Fruit fly (Drosophila melanogaster) whole organism, embryonic: ENCODE data around the gene Smvt.

ENCODE experiments used
- CG10543 ChIP-seq: fragments of 200-800 bp; sonication (Bioruptor generic); optimal IDR thresholded peaks from 3 replicates; lab custom pipeline; 2017; ENCODE audit warnings: missing biosample characterization, mild to moderate bottlenecking, missing genetic modification characterization, moderate library complexity
- CG12659 ChIP-seq: fragments of 200-800 bp; sonication (Bioruptor generic); optimal IDR thresholded peaks from 3 replicates; lab custom pipeline; 2017; ENCODE audit warnings: mild to moderate bottlenecking, missing biosample characterization, missing genetic modification reagents, missing genetic modification characterization
- CG12942 ChIP-seq: fragments of 200-800 bp; sonication (Bioruptor generic); optimal IDR thresholded peaks from 3 replicates; lab custom pipeline; 2016; ENCODE audit warnings: missing biosample characterization, missing genetic modification characterization
- CG14050 ChIP-seq: fragments of 200-800 bp; sonication (Bioruptor generic); IDR thresholded peaks from 3 replicates; pipeline ENCODE4 v1.3.6; 2022; ENCODE audit warnings: missing biosample characterization, missing genetic modification characterization
- CG14441 ChIP-seq: fragments of 200-800 bp; sonication (Bioruptor generic); IDR thresholded peaks from 2 replicates; pipeline ENCODE4 v1.3.6; 2022; ENCODE audit warnings: missing biosample characterization, missing genetic modification characterization
- CG14667 ChIP-seq: fragments of 200-800 bp; sonication (Bioruptor generic); IDR thresholded peaks from 2 replicates; pipeline ENCODE4 v1.3.6; 2022; ENCODE audit warnings: missing biosample characterization, missing genetic modification characterization
- CG1603 ChIP-seq: fragments of 200-800 bp; sonication (Bioruptor generic); optimal IDR thresholded peaks from 2 replicates; lab custom pipeline; 2019; ENCODE audit warnings: missing biosample characterization, mild to moderate bottlenecking, missing genetic modification characterization, moderate library complexity
- CG17568 ChIP-seq: fragments of 200-800 bp; sonication (Bioruptor generic); optimal IDR thresholded peaks from 2 replicates; lab custom pipeline; 2018; ENCODE audit warnings: missing biosample characterization, mild to moderate bottlenecking, missing genetic modification characterization, moderate library complexity
- CG2199 ChIP-seq: fragments of 200-800 bp; sonication (Bioruptor generic); IDR thresholded peaks from 3 replicates; pipeline ENCODE4 v1.3.6; 2022; ENCODE audit warnings: missing biosample characterization, missing genetic modification characterization
- CG30431 ChIP-seq: fragments of 200-800 bp; sonication (Bioruptor generic); optimal IDR thresholded peaks from 2 replicates; lab custom pipeline; 2017; ENCODE audit warnings: missing biosample characterization, missing genetic modification characterization
- CG32532 ChIP-seq: fragments of 200-800 bp; sonication (Bioruptor generic); IDR thresholded peaks from 2 replicates; pipeline ENCODE4 v1.3.6; 2022; ENCODE audit warnings: missing biosample characterization, missing genetic modification characterization
- CG32767 ChIP-seq: fragments of 200-800 bp; sonication (Bioruptor generic); IDR thresholded peaks from 2 replicates; pipeline ENCODE4 v1.3.6; 2022; ENCODE audit warnings: missing biosample characterization, missing genetic modification characterization
- CG32772 ChIP-seq: fragments of 200-800 bp; sonication (Bioruptor generic); IDR thresholded peaks from 2 replicates; pipeline ENCODE4 v1.3.6; 2022; ENCODE audit warnings: missing biosample characterization, missing genetic modification characterization
- CG34422 ChIP-seq: fragments of 200-800 bp; sonication (Bioruptor generic); IDR thresholded peaks from 3 replicates; pipeline ENCODE4 v1.3.6; 2022; ENCODE audit warnings: missing biosample characterization, missing genetic modification characterization
- CG3995 ChIP-seq: fragments of 200-800 bp; sonication (Bioruptor generic); optimal IDR thresholded peaks from 3 replicates; lab custom pipeline; 2016; ENCODE audit warnings: missing biosample characterization, missing genetic modification characterization
- CG4360 ChIP-seq: fragments of 200-800 bp; sonication (Bioruptor generic); IDR thresholded peaks from 2 replicates; pipeline ENCODE4 v1.3.6; 2022; ENCODE audit warnings: missing biosample characterization, missing genetic modification characterization
- CG5180 ChIP-seq: fragments of 200-800 bp; sonication (Bioruptor generic); optimal IDR thresholded peaks from 3 replicates; lab custom pipeline; 2017; ENCODE audit warnings: missing biosample characterization, missing genetic modification characterization, mild to moderate bottlenecking, moderate library complexity, missing genetic modification reagents
- CG6654 ChIP-seq: fragments of 200-800 bp; sonication (Bioruptor generic); optimal IDR thresholded peaks from 2 replicates; lab custom pipeline; 2017; ENCODE audit warnings: missing biosample characterization, mild to moderate bottlenecking, missing genetic modification characterization
- CG6765 ChIP-seq: fragments of 200-800 bp; sonication (Bioruptor generic); optimal IDR thresholded peaks from 3 replicates; lab custom pipeline; 2017; ENCODE audit warnings: missing biosample characterization, mild to moderate bottlenecking, missing genetic modification characterization
- GATAe ChIP-seq: fragments of 200-800 bp; sonication (Bioruptor generic); conservative IDR thresholded peaks from 2 replicates; pipeline ENCODE4 v1.3.6; 2022; ENCODE audit warnings: missing biosample characterization, missing genetic modification characterization
- Hey ChIP-seq: fragments of 200-800 bp; sonication (Bioruptor generic); optimal IDR thresholded peaks from 3 replicates; lab custom pipeline; 2018; ENCODE audit warnings: missing biosample characterization, mild to moderate bottlenecking, missing genetic modification characterization
- Max ChIP-seq: fragments of 200-800 bp; sonication (Bioruptor generic); optimal IDR thresholded peaks from 2 replicates; lab custom pipeline; 2016; ENCODE audit warnings: missing biosample characterization, mild to moderate bottlenecking, missing genetic modification characterization
- Med ChIP-seq: fragments of 200-800 bp; sonication (Bioruptor generic); peaks from one replicate; lab custom pipeline; 2016; ENCODE audit warnings: missing biosample characterization, missing genetic modification characterization, mild to moderate bottlenecking, inconsistent platforms, moderate library complexity
- Nf-YA ChIP-seq: fragments of 200-800 bp; sonication (Bioruptor generic); IDR thresholded peaks from 2 replicates; pipeline ENCODE4 v1.3.6; 2022; ENCODE audit warnings: missing biosample characterization, missing genetic modification characterization
- Sox102F ChIP-seq: fragments of 200-800 bp; sonication (Bioruptor generic); optimal IDR thresholded peaks from 2 replicates; lab custom pipeline; 2018; ENCODE audit warnings: missing biosample characterization, mild to moderate bottlenecking, missing genetic modification characterization, moderate library complexity
- ac ChIP-seq: fragments of 200-800 bp; sonication (Bioruptor generic); optimal IDR thresholded peaks from 3 replicates; lab custom pipeline; 2017; ENCODE audit warnings: missing biosample characterization, mild to moderate bottlenecking, missing genetic modification characterization
- ash1 ChIP-seq: fragments of 200-800 bp; sonication (Bioruptor generic); optimal IDR thresholded peaks from 2 replicates; lab custom pipeline; 2018; ENCODE audit warnings: missing biosample characterization, mild to moderate bottlenecking, missing genetic modification characterization
- da ChIP-seq: fragments of 200-800 bp; sonication (Bioruptor generic); optimal IDR thresholded peaks from 2 replicates; lab custom pipeline; 2016; ENCODE audit warnings: missing biosample characterization, missing genetic modification characterization
- danr ChIP-seq: fragments of 200-800 bp; sonication (Bioruptor generic); IDR thresholded peaks from 2 replicates; pipeline ENCODE4 v1.3.6; 2022; ENCODE audit warnings: missing biosample characterization, missing genetic modification characterization
- disco-r ChIP-seq: fragments of 200-800 bp; sonication (Bioruptor generic); optimal IDR thresholded peaks from 2 replicates; lab custom pipeline; 2016; ENCODE audit warnings: missing biosample characterization, missing genetic modification characterization
- dm ChIP-seq: fragments of 200-800 bp; sonication (Bioruptor generic); optimal IDR thresholded peaks from 3 replicates; lab custom pipeline; 2016; ENCODE audit warnings: missing biosample characterization, missing genetic modification characterization
- dysf ChIP-seq: fragments of 200-800 bp; sonication (Bioruptor generic); IDR thresholded peaks from 3 replicates; pipeline ENCODE4 v1.3.6; 2022; ENCODE audit warnings: missing biosample characterization, missing genetic modification characterization
- fd3F ChIP-seq: fragments of 200-800 bp; sonication (Bioruptor generic); optimal IDR thresholded peaks from 2 replicates; lab custom pipeline; 2018; ENCODE audit warnings: missing biosample characterization, mild to moderate bottlenecking, missing genetic modification characterization, moderate library complexity
- jigr1 ChIP-seq: fragments of 200-800 bp; sonication (Bioruptor generic); IDR thresholded peaks from 3 replicates; pipeline ENCODE4 v1.3.6; 2022; ENCODE audit warnings: missing biosample characterization, missing genetic modification characterization
- lab ChIP-seq: fragments of 200-800 bp; sonication (Bioruptor generic); optimal IDR thresholded peaks from 3 replicates; lab custom pipeline; 2017; ENCODE audit warnings: missing biosample characterization, missing genetic modification characterization, mild to moderate bottlenecking, moderate library complexity, missing genetic modification reagents
- otp ChIP-seq: fragments of 200-800 bp; sonication (Bioruptor generic); IDR thresholded peaks from 3 replicates; pipeline ENCODE4, ENCODE4 v1.3.6; 2022; ENCODE audit warnings: missing biosample characterization, missing genetic modification characterization
- peb ChIP-seq: fragments of 200-800 bp; sonication (Bioruptor generic); IDR thresholded peaks from 2 replicates; pipeline ENCODE4 v1.3.6; 2022; ENCODE audit warnings: missing biosample characterization, missing genetic modification characterization
- prd ChIP-seq, 3 experiments: fragments of >200 bp in 2 of 3; fragments of 200-800 bp in 1 of 3; sonication (Bioruptor generic) in 1 of 3; optimal IDR thresholded peaks in 2 of 3; IDR thresholded peaks in 1 of 3; 2 replicates in 2 of 3; 3 replicates in 1 of 3; pipeline versions ENCODE4 v1.3.6 to Lab custom; 2017 to 2022; ENCODE audit warnings: missing biosample characterization in 1 of 3, missing genetic modification characterization in 1 of 3
- ro ChIP-seq: fragments of 200-800 bp; sonication (Bioruptor generic); IDR thresholded peaks from 2 replicates; pipeline ENCODE4 v1.3.6; 2022; ENCODE audit warnings: missing biosample characterization, missing genetic modification characterization
- sens ChIP-seq: fragments of 200-800 bp; sonication (Bioruptor generic); peaks from one replicate; lab custom pipeline; 2016; ENCODE audit warnings: missing biosample characterization, missing genetic modification characterization
- sob ChIP-seq: fragments of 200-800 bp; sonication (Bioruptor generic); IDR thresholded peaks from 2 replicates; pipeline ENCODE4 v1.3.6; 2022; ENCODE audit warnings: missing biosample characterization, missing genetic modification characterization
- tap ChIP-seq: fragments of 200-800 bp; optimal IDR thresholded peaks from 3 replicates; lab custom pipeline; 2019; ENCODE audit warnings: missing biosample characterization, mild to moderate bottlenecking, missing genetic modification characterization, moderate library complexity
- ttk ChIP-seq: fragments of 200-800 bp; sonication (Bioruptor generic); IDR thresholded peaks from 2 replicates; pipeline ENCODE4 v2.1.2; 2022; ENCODE audit warnings: missing biosample characterization, missing genetic modification characterization
- usp ChIP-seq: fragments of >200 bp; optimal IDR thresholded peaks from 2 replicates; lab custom pipeline; 2017; ENCODE audit warnings: missing biosample characterization, missing genetic modification characterization
- vvl ChIP-seq: fragments of 200-800 bp; sonication (Bioruptor generic); IDR thresholded peaks from 2 replicates; pipeline ENCODE4 v1.3.6; 2022; ENCODE audit warnings: missing biosample characterization, missing genetic modification characterization

The Smvt gene

DNA sequence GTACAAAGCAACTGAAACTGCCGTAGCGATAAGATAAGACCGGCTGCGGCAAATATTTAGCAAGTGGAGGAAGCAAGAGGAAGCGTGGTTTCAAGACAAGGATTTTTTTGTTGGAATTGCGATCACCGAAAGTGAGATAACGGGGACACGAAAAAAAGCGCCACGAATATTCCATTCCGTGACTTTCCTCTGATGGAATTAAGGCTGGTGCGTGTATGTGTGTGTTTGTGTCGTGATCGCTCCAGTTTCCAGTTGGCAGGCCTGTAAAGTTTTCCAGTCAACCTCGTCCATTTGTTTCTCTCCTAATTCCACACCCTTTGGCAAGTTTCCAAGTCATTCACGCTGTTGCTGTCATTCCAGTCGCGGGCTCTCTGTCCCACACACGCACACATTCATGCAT lies 35.1 kb downstream of the Smvt start:
- TF ChIP-seq lab (GFP tag; lab: Kevin White, UChicago) (no peak), CG12942 (no peak), da (GFP tag; lab: Kevin White, UChicago) (no peak), dysf (no peak), CG14441 (no peak), CG32772 (GFP tag; lab: Robert Waterston, UW) (no peak), CG6654 (GFP tag; lab: Kevin White, UChicago) (no peak), sens (peak; percentile 77), CG34422 (GFP tag; lab: Robert Waterston, UW) (0 out of 3 replicates have a peak, but pooled peaks have one; percentile 18), otp (GFP tag; lab: Robert Waterston, UW) (no peak), ro (no peak), ttk (GFP tag; lab: Robert Waterston, UW) (no peak), usp (GFP tag; lab: Kevin White, UChicago) (no peak), CG12659 (GFP tag; lab: Kevin White, UChicago) (no peak), CG6765 (GFP tag; lab: Kevin White, UChicago) (no peak), CG14667 (no peak), disco-r (GFP tag; lab: Kevin White, UChicago) (no peak), fd3F (GFP tag; lab: Kevin White, UChicago) (no peak), prd (optimal IDR thresholded peaks at IDR 0.05; lab: Kevin White, UChicago) (no peak), prd (GFP tag; IDR thresholded peaks at IDR 0.05; lab: Robert Waterston, UW) (no peak), sob (GFP tag; lab: Robert Waterston, UW) (no peak), CG30431 (GFP tag; lab: Kevin White, UChicago) (no peak), Nf-YA (GFP tag; lab: Robert Waterston, UW) (no peak), tap (tag; lab: Kevin White, UChicago) (no peak), CG1603 (tag; lab: Kevin White, UChicago) (peak; percentile 3), CG4360 (GFP tag; lab: Robert Waterston, UW) (no peak; the same call in 1 of the 2 replicates), ash1 (GFP tag; lab: Kevin White, UChicago) (no peak), CG32532 (GFP tag; lab: Robert Waterston, UW) (no peak), jigr1 (GFP tag; lab: Robert Waterston, UW) (no peak), Sox102F (GFP tag; lab: Kevin White, UChicago) (no peak), CG14050 (GFP tag; lab: Robert Waterston, UW) (no peak), ac (GFP tag; lab: Kevin White, UChicago) (no peak), dm (peak; percentile 3), CG5180 (GFP tag; lab: Kevin White, UChicago) (no peak), Max (no peak), Med (GFP tag; lab: Kevin White, UChicago) (peak; percentile 52), peb (GFP tag; lab: Robert Waterston, UW) (no peak), CG17568 (no peak), vvl (GFP tag; lab: Robert Waterston, UW) (peak; percentile 35; the same call in 1 of the 2 replicates), Hey (peak; percentile 13), danr (GFP tag; lab: Robert Waterston, UW) (no peak), GATAe (GFP tag; lab: Robert Waterston, UW) (0 out of 2 replicates have a peak, but pooled peaks have one; percentile 11), CG2199 (no peak), CG10543 (GFP tag; lab: Kevin White, UChicago) (no peak), CG32767 (GFP tag; lab: Robert Waterston, UW) (no peak), CG3995 (GFP tag; lab: Kevin White, UChicago) (peak; percentile 63)
